Worm (Caenorhabditis elegans) whole organism, young adult: ENCODE results near the gene F35E12.9.

ENCODE experiments used
- dox-1 ChIP-seq: fragments of 200-800 bp; sonication (Bioruptor generic); IDR thresholded peaks from 2 replicates; pipeline ENCODE4 v1.3.6; 2022; ENCODE audit warnings: missing genetic modification reagents, missing genetic modification characterization, missing compliant biosample characterization
- rec-8 ChIP-seq, 2 experiments: sonication (generic microtip); optimal IDR thresholded peaks; 2 replicates each; lab custom pipeline; 2016; ENCODE audit warnings: mild to moderate bottlenecking in 2 of 2, missing genetic modification characterization in 2 of 2, missing genetic modification reagents in 2 of 2, missing genotype in 2 of 2, missing biosample characterization in 1 of 2, missing compliant biosample characterization in 1 of 2, moderate library complexity in 1 of 2

- TF ChIP-seq dox-1 (GFP tag; lab: Robert Waterston, UW) (no peak), rec-8 (tag; optimal IDR thresholded peaks at IDR 0.05; lab: Kevin White, UChicago) (no peak)
Observed at ce11 chrV:13790557-13790956, 45.6 kb upstream of the F35E12.9 start.
